Fruit fly (Drosophila melanogaster) whole organism, adult: ENCODE results near the gene CG5790.

Source experiments
- CG11617 ChIP-seq: fragments of 200-800 bp; sonication (Bioruptor generic); optimal IDR thresholded peaks from 2 replicates; lab custom pipeline; 2017; ENCODE audit warnings: mild to moderate bottlenecking, missing biosample characterization, missing genetic modification reagents, missing genetic modification characterization
- CG14711 ChIP-seq: fragments of 200-800 bp; sonication (Bioruptor generic); optimal IDR thresholded peaks from 2 replicates; lab custom pipeline; 2018; ENCODE audit warnings: missing biosample characterization, mild to moderate bottlenecking, missing genetic modification characterization, moderate library complexity
- CG1620 ChIP-seq: fragments of 200-800 bp; sonication (Bioruptor generic); optimal IDR thresholded peaks from 2 replicates; lab custom pipeline; 2016; ENCODE audit warnings: missing biosample characterization, missing genetic modification characterization
- CG33017 ChIP-seq: fragments of 200-800 bp; sonication (Bioruptor generic); optimal IDR thresholded peaks from 2 replicates; lab custom pipeline; 2018; ENCODE audit warnings: missing biosample characterization, mild to moderate bottlenecking, missing genetic modification characterization, moderate library complexity
- CG5204 ChIP-seq: fragments of 200-800 bp; sonication (Bioruptor generic); optimal IDR thresholded peaks from 2 replicates; lab custom pipeline; 2016; ENCODE audit warnings: missing biosample characterization, missing genetic modification characterization
- Clk ChIP-seq: fragments of 200-800 bp; sonication (Bioruptor generic); optimal IDR thresholded peaks from 2 replicates; lab custom pipeline; 2017; ENCODE audit warnings: missing biosample characterization, missing genetic modification characterization
- bab1 ChIP-seq: fragments of 200-800 bp; sonication (Bioruptor generic); optimal IDR thresholded peaks from 3 replicates; lab custom pipeline; 2019; ENCODE audit warnings: missing biosample characterization, mild to moderate bottlenecking, missing genetic modification characterization, moderate library complexity
- kay ChIP-seq: fragments of 200-800 bp; sonication (Bioruptor generic); peaks from one replicate; lab custom pipeline; 2016; ENCODE audit warnings: missing biosample characterization, missing genetic modification characterization, borderline replicate concordance
- tj ChIP-seq: fragments of 200-800 bp; sonication (Bioruptor generic); optimal IDR thresholded peaks from 3 replicates; lab custom pipeline; 2017; ENCODE audit warnings: missing biosample characterization, mild to moderate bottlenecking, missing genetic modification characterization, moderate library complexity

DNA sequence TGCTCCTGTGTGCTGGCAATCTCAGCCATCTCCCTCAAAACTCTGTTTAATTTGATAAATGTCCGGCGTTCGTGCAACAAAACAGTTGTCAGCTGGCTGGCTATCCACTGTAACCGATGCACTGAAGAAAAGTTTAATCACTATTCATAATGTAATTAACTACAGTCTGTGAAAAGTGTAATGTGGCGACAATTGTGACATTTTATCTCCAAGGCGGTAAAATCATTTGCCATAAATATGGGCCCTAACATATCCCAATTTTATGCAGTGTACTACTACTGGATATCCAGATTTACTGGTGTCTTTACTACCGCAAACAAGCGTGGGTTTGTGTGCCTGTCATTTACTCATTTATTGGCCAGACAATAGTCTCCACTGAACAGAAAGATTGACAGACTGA lies 34.1 kb downstream of the CG5790 start:
- no peak for TF ChIP-seq CG14711 (tag; lab: Kevin White, UChicago)
- TF ChIP-seq CG11617: no peak
- TF ChIP-seq CG1620 (GFP tag; lab: Kevin White, UChicago): no peak
- no peak for TF ChIP-seq Clk (GFP tag; lab: Kevin White, UChicago)
- no peak for TF ChIP-seq tj (GFP tag; lab: Kevin White, UChicago)
- no peak for TF ChIP-seq CG33017 (tag; lab: Kevin White, UChicago)
- no peak for TF ChIP-seq CG5204 (GFP tag; lab: Kevin White, UChicago)
- TF ChIP-seq bab1 (GFP tag; lab: Kevin White, UChicago): no peak
- no peak for TF ChIP-seq kay (GFP tag; lab: Kevin White, UChicago)
